Fruit fly (Drosophila melanogaster) whole organism, pupa: ENCODE measurements around the gene nmdyn-D6.
A peak's percentile ranks its signal among the peaks of the same experiment; 100 is the strongest.

Experiments used
- CG10348 ChIP-seq: fragments of 200-800 bp; sonication (Bioruptor generic); IDR thresholded peaks from 2 replicates; pipeline ENCODE4 v1.3.6; 2022; ENCODE audit warnings: missing biosample characterization, missing genetic modification characterization
- CG12605 ChIP-seq: fragments of 200-800 bp; sonication (Bioruptor generic); IDR thresholded peaks from 2 replicates; pipeline ENCODE4 v1.3.6; 2022; ENCODE audit warnings: missing biosample characterization, missing genetic modification characterization
- CG15710 ChIP-seq: fragments of 200-800 bp; sonication (Bioruptor generic); optimal IDR thresholded peaks from 2 replicates; lab custom pipeline; 2018; ENCODE audit warnings: missing biosample characterization, mild to moderate bottlenecking, missing genetic modification characterization, moderate library complexity
- CG17806 ChIP-seq: fragments of 200-800 bp; sonication (Bioruptor generic); optimal IDR thresholded peaks from 2 replicates; lab custom pipeline; 2018; ENCODE audit warnings: missing biosample characterization, mild to moderate bottlenecking, missing genetic modification characterization, moderate library complexity
- CG32121 ChIP-seq: fragments of 200-800 bp; sonication (Bioruptor generic); IDR thresholded peaks from 2 replicates; pipeline ENCODE4 v1.3.6; 2022; ENCODE audit warnings: missing biosample characterization, missing genetic modification characterization
- CG4496 ChIP-seq: fragments of 200-800 bp; sonication (Bioruptor generic); IDR thresholded peaks from 3 replicates; pipeline ENCODE4 v1.3.6; 2022; ENCODE audit warnings: missing biosample characterization, missing genetic modification characterization
- CG8159 ChIP-seq: fragments of 200-800 bp; sonication (Bioruptor generic); optimal IDR thresholded peaks from 3 replicates; lab custom pipeline; 2018; ENCODE audit warnings: missing biosample characterization, mild to moderate bottlenecking, missing genetic modification characterization, moderate library complexity
- CG8301 ChIP-seq: fragments of 200-800 bp; sonication (Bioruptor generic); optimal IDR thresholded peaks from 2 replicates; lab custom pipeline; 2018; ENCODE audit warnings: missing biosample characterization, mild to moderate bottlenecking, missing genetic modification characterization
- CG9948 ChIP-seq: fragments of 200-800 bp; sonication (Bioruptor generic); optimal IDR thresholded peaks from 2 replicates; lab custom pipeline; 2018; ENCODE audit warnings: missing biosample characterization, mild to moderate bottlenecking, missing genetic modification characterization, moderate library complexity
- EcR ChIP-seq: fragments of 200-800 bp; sonication (Bioruptor generic); optimal IDR thresholded peaks from 3 replicates; lab custom pipeline; 2019; ENCODE audit warnings: missing biosample characterization, missing genetic modification characterization, mild to moderate bottlenecking, moderate library complexity, missing genetic modification reagents
- Pif1A ChIP-seq: fragments of 200-800 bp; sonication (Bioruptor generic); optimal IDR thresholded peaks from 3 replicates; lab custom pipeline; 2016; ENCODE audit warnings: missing biosample characterization, missing genetic modification characterization
- fd96Ca ChIP-seq: fragments of 200-800 bp; sonication (Bioruptor generic); IDR thresholded peaks from 3 replicates; pipeline ENCODE4 v1.3.6; 2022; ENCODE audit warnings: missing biosample characterization, missing genetic modification characterization
- gl ChIP-seq: fragments of 200-800 bp; sonication (Bioruptor generic); optimal IDR thresholded peaks from 2 replicates; lab custom pipeline; 2018; ENCODE audit warnings: missing biosample characterization, mild to moderate bottlenecking, missing genetic modification characterization

DNA sequence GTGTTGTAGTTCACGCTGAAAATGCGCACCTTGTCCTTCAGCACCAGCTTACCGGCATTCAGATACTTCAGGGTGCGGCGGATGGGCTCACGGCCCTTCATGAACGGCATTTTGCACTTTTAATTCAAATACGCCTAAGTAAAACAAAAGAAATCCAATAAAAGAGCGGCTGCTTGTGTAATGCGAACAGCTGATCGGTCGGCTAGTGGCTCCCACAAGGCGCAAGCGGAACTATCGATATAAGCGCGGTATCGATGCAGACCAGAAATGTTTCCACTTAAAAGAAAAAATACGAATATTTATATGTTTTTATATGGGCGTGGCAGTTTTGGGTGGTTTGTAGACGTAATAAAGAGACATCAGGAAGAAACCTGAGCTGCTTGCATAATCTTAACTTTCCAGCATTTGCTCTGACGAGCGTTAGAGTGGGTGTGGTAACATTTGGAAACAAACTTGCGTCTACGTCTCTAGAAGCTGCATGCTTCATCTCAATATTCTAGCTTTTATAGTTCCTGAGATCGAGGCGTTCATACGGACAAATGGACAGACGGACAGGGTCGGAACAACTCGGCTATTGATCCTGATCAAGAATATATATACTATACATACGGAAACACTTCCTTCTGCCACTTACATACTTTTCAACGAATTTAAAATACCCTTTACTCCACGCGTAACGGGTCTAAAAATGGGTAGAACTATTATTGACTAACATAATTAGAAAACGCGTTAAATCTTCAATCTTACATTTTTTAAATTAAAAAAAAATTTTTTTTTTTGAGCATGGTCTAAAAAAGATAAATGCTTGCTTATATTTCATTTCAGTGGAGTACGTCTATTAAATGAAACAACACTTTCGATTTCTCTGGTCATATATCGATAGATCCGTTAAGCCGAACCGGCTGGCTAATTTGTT is at the start of gene nmdyn-D6, which contains the start of gene mRpS25:
- TF ChIP-seq fd96Ca (GFP tag; lab: Robert Waterston, UW) = 0 out of 3 replicates have a peak, but pooled peaks have one; percentile 39
- peak; percentile 15 for TF ChIP-seq CG8301
- no peak for TF ChIP-seq gl
- TF ChIP-seq CG12605 (GFP tag; lab: Robert Waterston, UW) = no peak
- peak; percentile 37 for TF ChIP-seq CG15710 (tag; lab: Kevin White, UChicago)
- peak; percentile 40 for TF ChIP-seq CG8159 (tag; lab: Kevin White, UChicago)
- TF ChIP-seq EcR (GFP tag; lab: Kevin White, UChicago) = no peak
- TF ChIP-seq CG32121 = no peak
- no peak for TF ChIP-seq Pif1A
- TF ChIP-seq CG4496 (GFP tag; lab: Robert Waterston, UW) = peak; percentile 47; the same call in 2 of the 3 replicates
- peak; percentile 37 for TF ChIP-seq CG17806 (tag; lab: Kevin White, UChicago)
- TF ChIP-seq CG10348 (GFP tag; lab: Robert Waterston, UW) = no peak
- TF ChIP-seq CG9948 = peak; percentile 33
